Worm (Caenorhabditis elegans) whole organism, L4 larva: ENCODE results near the gene sax-2.

Experiments
- R02D3.7 ChIP-seq: fragments of 150-350 bp; sonication (generic microtip); optimal IDR thresholded peaks from 3 replicates; lab custom pipeline; 2014; ENCODE audit warnings: missing biosample characterization, missing genetic modification characterization
- aha-1 ChIP-seq: fragments of 150-350 bp; peaks from one replicate; lab custom pipeline; 2014; ENCODE audit warnings: missing biosample characterization, missing genetic modification characterization
- aly-2 ChIP-seq: sonication (generic microtip); optimal IDR thresholded peaks from 2 replicates; lab custom pipeline; 2018; ENCODE audit warnings: missing biosample characterization, missing genetic modification characterization
- ama-1 ChIP-seq: fragments of 150-350 bp; optimal IDR thresholded peaks from 2 replicates; lab custom pipeline; 2014; ENCODE audit warnings: inconsistent platforms, mixed read lengths
- ces-1 ChIP-seq: fragments of 150-350 bp; sonication (generic microtip); optimal IDR thresholded peaks from 4 replicates; lab custom pipeline; 2014; ENCODE audit warnings: missing biosample characterization, missing genetic modification reagents, missing genetic modification characterization
- fos-1 ChIP-seq: fragments of 150-350 bp; optimal IDR thresholded peaks from 2 replicates; lab custom pipeline; 2014; ENCODE audit warnings: missing biosample characterization, missing genetic modification characterization
- gei-8 ChIP-seq: fragments of 200-800 bp; sonication (Bioruptor generic); optimal IDR thresholded peaks from 2 replicates; lab custom pipeline; 2018; ENCODE audit warnings: mild to moderate bottlenecking, missing genetic modification characterization, missing compliant biosample characterization
- lin-13 ChIP-seq: fragments of 150-350 bp; optimal IDR thresholded peaks from 2 replicates; lab custom pipeline; 2014; ENCODE audit warnings: missing biosample characterization, missing genetic modification reagents, missing genetic modification characterization
- mdl-1 ChIP-seq, 2 experiments: fragments of 150-350 bp in 1 of 2; sonication (generic microtip) in 1 of 2; optimal IDR thresholded peaks; 2 replicates each; lab custom pipeline; 2014 to 2017; ENCODE audit warnings: missing biosample characterization in 2 of 2, missing genetic modification characterization in 2 of 2
- mxl-2 ChIP-seq: fragments of 200-800 bp; sonication (Bioruptor generic); conservative IDR thresholded peaks from 2 replicates; pipeline ENCODE4 v1.3.6; 2022; ENCODE audit warnings: missing genetic modification reagents, missing genetic modification characterization, missing compliant biosample characterization
- pqm-1 ChIP-seq: sonication (generic microtip); optimal IDR thresholded peaks from 2 replicates; lab custom pipeline; 2017; ENCODE audit warnings: missing biosample characterization, missing genetic modification characterization
- tag-97 ChIP-seq: fragments of 200-800 bp; sonication (Bioruptor generic); IDR thresholded peaks from 2 replicates; pipeline ENCODE4 v1.3.6; 2022; ENCODE audit warnings: missing genetic modification characterization, missing compliant biosample characterization
- unc-62 ChIP-seq, 3 experiments: fragments of 150-350 bp in 1 of 3; sonication (generic microtip); optimal IDR thresholded peaks in 2 of 3; peaks in 1 of 3; 1 replicate in 1 of 3; 2 replicates in 2 of 3; lab custom pipeline; 2014 to 2017; ENCODE audit warnings: missing biosample characterization in 3 of 3, missing genetic modification characterization in 3 of 3, missing genetic modification reagents in 3 of 3, missing genotype in 1 of 3
- ztf-11 ChIP-seq: fragments of 150-350 bp; optimal IDR thresholded peaks from 2 replicates; lab custom pipeline; 2014; ENCODE audit warnings: missing biosample characterization, missing genetic modification characterization

ce11 chrIII:5125759-5126158 lies 16.3 kb downstream of the sax-2 start:
- no peak for TF ChIP-seq fos-1 (tag; lab: Kevin White, UChicago)
- TF ChIP-seq aly-2 (tag; lab: Kevin White, UChicago): no peak
- TF ChIP-seq ama-1 (lab: Kevin White, UChicago): no peak
- TF ChIP-seq pqm-1 (tag; lab: Kevin White, UChicago): no peak
- TF ChIP-seq R02D3.7 (tag; lab: Kevin White, UChicago): no peak
- TF ChIP-seq mdl-1 (tag; optimal IDR thresholded peaks at IDR 0.05; lab: Kevin White, UChicago): no peak
- no peak for TF ChIP-seq unc-62 (GFP tag; optimal IDR thresholded peaks at IDR 0.05 in 1 of 2; lab: Kevin White, UChicago)
- TF ChIP-seq unc-62 (tag; optimal IDR thresholded peaks at IDR 0.05; lab: Kevin White, UChicago): no peak
- TF ChIP-seq aha-1: no peak
- no peak for TF ChIP-seq tag-97 (GFP tag; lab: Robert Waterston, UW)
- TF ChIP-seq mxl-2 (GFP tag; lab: Robert Waterston, UW): no peak
- TF ChIP-seq ztf-11 (tag; lab: Kevin White, UChicago): no peak
- TF ChIP-seq lin-13 (GFP tag; lab: Kevin White, UChicago): no peak
- no peak for TF ChIP-seq gei-8 (GFP tag; lab: Kevin White, UChicago)
- no peak for TF ChIP-seq ces-1
